Worm (Caenorhabditis elegans) whole organism, early embryonic: ENCODE data around the gene R02E4.3.

Experiments used
- ama-1 ChIP-seq: fragments of 150-350 bp; optimal IDR thresholded peaks from 2 replicates; lab custom pipeline; 2014
- ceh-13 ChIP-seq: fragments of 200-800 bp; sonication (Bioruptor generic); optimal IDR thresholded peaks from 2 replicates; lab custom pipeline; 2018; ENCODE audit warnings: mild to moderate bottlenecking, missing genetic modification characterization, missing compliant biosample characterization
- ceh-36 ChIP-seq: sonication (generic microtip); optimal IDR thresholded peaks from 2 replicates; lab custom pipeline; 2016; ENCODE audit warnings: missing genetic modification characterization, inconsistent platforms, missing compliant biosample characterization
- tbx-37 ChIP-seq: fragments of 200-800 bp; sonication (Bioruptor generic); conservative IDR thresholded peaks from 2 replicates; pipeline ENCODE4 v1.3.6; 2022; ENCODE audit warnings: missing genetic modification reagents, missing genetic modification characterization, missing compliant biosample characterization
- tra-4 ChIP-seq: sonication (generic microtip); optimal IDR thresholded peaks from 2 replicates; lab custom pipeline; 2017; ENCODE audit warnings: missing genetic modification characterization, missing compliant biosample characterization

DNA sequence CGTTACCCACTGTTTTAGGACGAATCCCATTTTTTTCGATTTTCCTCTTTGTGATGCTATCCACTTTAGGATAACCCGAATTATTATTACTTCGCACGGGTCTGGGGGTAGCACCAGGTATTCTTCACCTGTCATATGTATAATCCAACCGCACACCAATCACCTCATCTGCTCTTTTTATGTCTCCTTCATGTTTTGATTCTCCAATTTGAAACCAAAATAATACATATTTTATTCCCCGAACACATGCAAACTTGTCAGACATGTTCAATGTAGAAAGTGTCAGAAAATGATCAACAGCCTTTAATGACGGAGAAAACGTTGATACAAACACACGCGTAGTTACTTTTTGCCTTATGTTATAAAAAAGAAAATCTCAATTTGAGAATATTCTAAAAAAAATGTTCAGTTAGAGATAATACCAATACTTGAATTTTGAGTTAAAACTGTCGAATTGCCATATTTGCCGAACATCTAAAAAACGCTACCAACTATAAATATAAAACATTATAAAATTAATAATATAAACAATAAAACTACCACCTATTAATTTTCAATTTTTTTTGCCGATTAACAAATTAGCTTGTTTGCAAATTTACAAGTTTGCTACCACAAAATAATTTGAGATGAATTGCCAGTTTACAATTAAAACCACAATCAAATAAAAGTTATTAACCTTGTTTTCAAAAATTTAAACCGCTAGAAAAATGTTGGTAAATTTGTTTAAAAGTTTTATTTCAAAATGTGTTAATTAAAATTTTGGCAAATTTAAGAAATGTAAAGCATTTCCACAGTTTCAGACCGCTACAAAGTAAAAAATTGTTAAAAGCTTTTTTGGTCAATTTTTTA is 45.9 kb upstream of the R02E4.3 start:
- TF ChIP-seq ceh-13 (no peak), ceh-36 (no peak), tra-4 (tag; lab: Kevin White, UChicago) (no peak), tbx-37 (no peak), ama-1 (lab: Kevin White, UChicago) (no peak)
